Worm (Caenorhabditis elegans): ENCODE measurements around the gene F09E10.6.

The F09E10.6 gene

ce11 chrX:1446593-1447141, 50.8 kb downstream of the F09E10.6 start, which contains the start of gene zfp-3 (continued):
- TF ChIP-seq egl-27 (tag; optimal IDR thresholded peaks at IDR 0.05), result peak; percentile 36 to 90
- TF ChIP-seq ceh-82 (tag; optimal IDR thresholded peaks at IDR 0.05), result peak; percentile 81 to 96 (median 94)
- no peak for TF ChIP-seq ets-5 (GFP tag; IDR thresholded peaks at IDR 0.05)
- peak; percentile 98 for TF ChIP-seq tbx-2 (tag; optimal IDR thresholded peaks at IDR 0.05)
- TF ChIP-seq lir-3 (tag; optimal IDR thresholded peaks at IDR 0.05; ENCODE audit: poor library complexity), result peak; percentile 89
- peak; percentile 81 for TF ChIP-seq nhr-237 (tag; optimal IDR thresholded peaks at IDR 0.05)
- no peak for TF ChIP-seq efl-3 (GFP tag; optimal IDR thresholded peaks at IDR 0.05)
- peak; percentile 89 for TF ChIP-seq zip-4 (GFP tag; optimal IDR thresholded peaks at IDR 0.05)
- TF ChIP-seq snpc-4 (tag; optimal IDR thresholded peaks at IDR 0.05), result peak; percentile 84
- peak; percentile 92 for TF ChIP-seq pax-3 (tag; optimal IDR thresholded peaks at IDR 0.05)
- peak; percentile 96 for TF ChIP-seq jun-1 (tag; optimal IDR thresholded peaks at IDR 0.05)
- no peak for TF ChIP-seq tlp-1 (tag; optimal IDR thresholded peaks at IDR 0.05)
- peak; percentile 5 for TF ChIP-seq nhr-12 (tag; optimal IDR thresholded peaks at IDR 0.05)
- peak; percentile 87 for TF ChIP-seq mab-9 (GFP tag; IDR thresholded peaks at IDR 0.05)
- TF ChIP-seq ceh-90 (tag; optimal IDR thresholded peaks at IDR 0.05), result no peak
- TF ChIP-seq ceh-88 (GFP tag; IDR thresholded peaks at IDR 0.05), result peak; percentile 88
- TF ChIP-seq aha-1 (tag; optimal IDR thresholded peaks at IDR 0.05), result peak; percentile 92
- TF ChIP-seq nhr-90 (tag; optimal IDR thresholded peaks at IDR 0.05; ENCODE audit: poor library complexity), result peak; percentile 95
- peak; percentile 61 for TF ChIP-seq blmp-1 (tag; optimal IDR thresholded peaks at IDR 0.05)
- peak; percentile 55 for TF ChIP-seq unc-130 (tag; optimal IDR thresholded peaks at IDR 0.05)
- peak in 3 of 6 experiments; percentile 26 to 88 (median 82) for TF ChIP-seq elt-3 (tag; optimal IDR thresholded peaks at IDR 0.05)
- peak; percentile 94 for TF ChIP-seq nhr-19 (GFP tag; conservative IDR thresholded peaks at IDR 0.05)
- peak; percentile 69 for TF ChIP-seq unc-98 (GFP tag; IDR thresholded peaks at IDR 0.05)
- peak; percentile 97 for TF ChIP-seq ztf-4 (tag; optimal IDR thresholded peaks at IDR 0.05)
- TF ChIP-seq lin-39 (tag; optimal IDR thresholded peaks at IDR 0.05), result peak; percentile 64
- peak; percentile 54 for TF ChIP-seq pqm-1 (tag; optimal IDR thresholded peaks at IDR 0.05)
- TF ChIP-seq mef-2 (tag; optimal IDR thresholded peaks at IDR 0.05), result peak; percentile 78
- TF ChIP-seq nhr-76 (tag; optimal IDR thresholded peaks at IDR 0.05), result no peak
- TF ChIP-seq C04F5.9 (tag; optimal IDR thresholded peaks at IDR 0.05), result peak; percentile 72
- TF ChIP-seq hpl-2 (GFP tag; optimal IDR thresholded peaks at IDR 0.05), result peak; percentile 81
- TF ChIP-seq hlh-4 (tag; optimal IDR thresholded peaks at IDR 0.05), result peak; percentile 3
- peak; percentile 96 for TF ChIP-seq xbp-1 (tag; optimal IDR thresholded peaks at IDR 0.05)
- TF ChIP-seq nhr-47 (tag; optimal IDR thresholded peaks at IDR 0.05), result peak; percentile 97

- TF ChIP-seq nhr-11 (tag; optimal IDR thresholded peaks at IDR 0.05) (no peak), sox-4 (tag; optimal IDR thresholded peaks at IDR 0.05) (no peak), unc-98 (GFP tag; IDR thresholded peaks at IDR 0.05) (no peak), ceh-82 (tag; optimal IDR thresholded peaks at IDR 0.05) (no peak), pqm-1 (tag; optimal IDR thresholded peaks at IDR 0.05) (no peak), nhr-20 (tag; optimal IDR thresholded peaks at IDR 0.05) (no peak), nhr-84 (tag; optimal IDR thresholded peaks at IDR 0.05) (no peak), isw-1 (GFP tag; IDR thresholded peaks at IDR 0.05) (no peak), fkh-10 (GFP tag; optimal IDR thresholded peaks at IDR 0.05) (no peak), nhr-12 (tag; optimal IDR thresholded peaks at IDR 0.05) (no peak), nhr-90 (tag; optimal IDR thresholded peaks at IDR 0.05; ENCODE audit: poor library complexity) (peak; percentile 9), jun-1 (tag; optimal IDR thresholded peaks at IDR 0.05) (no peak), ceh-88 (GFP tag; IDR thresholded peaks at IDR 0.05) (no peak), snpc-4 (tag; optimal IDR thresholded peaks at IDR 0.05) (no peak), swsn-7 (tag; optimal IDR thresholded peaks at IDR 0.05) (no peak), mab-9 (GFP tag; IDR thresholded peaks at IDR 0.05) (no peak), ceh-8 (GFP tag; optimal IDR thresholded peaks at IDR 0.05) (no peak), lsy-2 (tag; optimal IDR thresholded peaks at IDR 0.05) (no peak), lin-35 (GFP tag; optimal IDR thresholded peaks at IDR 0.05) (no peak), mef-2 (tag; optimal IDR thresholded peaks at IDR 0.05) (no peak), nhr-47 (tag; optimal IDR thresholded peaks at IDR 0.05) (peak; percentile 31), zag-1 (tag; optimal IDR thresholded peaks at IDR 0.05) (no peak), C34B4.2 (tag; optimal IDR thresholded peaks at IDR 0.05) (no peak), rnt-1 (tag; optimal IDR thresholded peaks at IDR 0.05) (no peak), elt-2 (tag; optimal IDR thresholded peaks at IDR 0.05) (no peak), lin-15B (tag; optimal IDR thresholded peaks at IDR 0.05) (no peak), C16A3.4 (tag; optimal IDR thresholded peaks at IDR 0.05) (no peak), alr-1 (tag; optimal IDR thresholded peaks at IDR 0.05; ENCODE audit: borderline replicate concordance) (no peak), hlh-17 (GFP tag; optimal IDR thresholded peaks at IDR 0.05; ENCODE audit: borderline replicate concordance) (no peak)
Observed at ce11 chrX:1445696-1446095, 51.8 kb downstream of the F09E10.6 start.
